Worm (Caenorhabditis elegans) whole organism, L3 larva: ENCODE results near the gene Y116F11A.6.
A peak's percentile ranks its signal among the peaks of the same experiment; 100 is the strongest.

ENCODE experiments used
- R02D3.7 ChIP-seq: fragments of 150-350 bp; optimal IDR thresholded peaks from 2 replicates; lab custom pipeline; 2014; ENCODE audit warnings: missing biosample characterization, missing genetic modification characterization
- ZK546.5 ChIP-seq: sonication (generic microtip); optimal IDR thresholded peaks from 2 replicates; lab custom pipeline; 2017; ENCODE audit warnings: missing biosample characterization, missing genetic modification characterization
- ama-1 ChIP-seq: fragments of 150-350 bp; optimal IDR thresholded peaks from 2 replicates; lab custom pipeline; 2018
- ceh-28 ChIP-seq: fragments of 150-350 bp; optimal IDR thresholded peaks from 2 replicates; lab custom pipeline; 2014; ENCODE audit warnings: missing biosample characterization, missing genetic modification reagents, missing genetic modification characterization
- ceh-9 ChIP-seq: sonication (generic microtip); optimal IDR thresholded peaks from 2 replicates; lab custom pipeline; 2018; ENCODE audit warnings: missing biosample characterization, missing genetic modification characterization
- daf-12 ChIP-seq: fragments of 150-350 bp; optimal IDR thresholded peaks from 2 replicates; lab custom pipeline; 2014; ENCODE audit warnings: missing biosample characterization, missing genetic modification reagents, missing genetic modification characterization
- elt-1 ChIP-seq: fragments of 150-350 bp; optimal IDR thresholded peaks from 2 replicates; lab custom pipeline; 2014; ENCODE audit warnings: missing biosample characterization, missing genetic modification characterization
- elt-2 ChIP-seq: sonication (generic microtip); optimal IDR thresholded peaks from 2 replicates; lab custom pipeline; 2016; ENCODE audit warnings: missing genetic modification reagents, mild to moderate bottlenecking, missing genetic modification characterization, missing compliant biosample characterization
- elt-3 ChIP-seq, 3 experiments: fragments of 150-350 bp in 1 of 3; sonication (generic microtip) in 2 of 3; optimal IDR thresholded peaks; 2 replicates in 2 of 3; 4 replicates in 1 of 3; lab custom pipeline; 2014 to 2017; ENCODE audit warnings: missing biosample characterization in 3 of 3, missing genetic modification characterization in 3 of 3
- fkh-10 ChIP-seq: sonication (generic microtip); optimal IDR thresholded peaks from 2 replicates; lab custom pipeline; 2017; ENCODE audit warnings: missing biosample characterization, missing genetic modification reagents, missing genetic modification characterization
- fos-1 ChIP-seq: fragments of 150-350 bp; optimal IDR thresholded peaks from 2 replicates; lab custom pipeline; 2014; ENCODE audit warnings: missing biosample characterization, missing genetic modification characterization
- hmg-11 ChIP-seq: sonication (generic microtip); optimal IDR thresholded peaks from 2 replicates; lab custom pipeline; 2016; ENCODE audit warnings: missing genetic modification characterization, missing compliant biosample characterization
- lin-15B ChIP-seq: fragments of 150-350 bp; optimal IDR thresholded peaks from 2 replicates; lab custom pipeline; 2014; ENCODE audit warnings: missing biosample characterization, missing genetic modification characterization
- nfya-1 ChIP-seq: sonication (generic microtip); optimal IDR thresholded peaks from 2 replicates; lab custom pipeline; 2017; ENCODE audit warnings: missing genetic modification characterization, mild to moderate bottlenecking, missing compliant biosample characterization, antibody characterized with exemption, moderate library complexity; ENCODE audit not compliant: insufficient read depth
- nhr-11 ChIP-seq: fragments of 150-350 bp; optimal IDR thresholded peaks from 2 replicates; lab custom pipeline; 2014; ENCODE audit warnings: missing biosample characterization, missing genetic modification characterization
- nhr-23 ChIP-seq: fragments of 150-350 bp; optimal IDR thresholded peaks from 2 replicates; lab custom pipeline; 2014; ENCODE audit warnings: missing biosample characterization, missing genetic modification reagents, missing genetic modification characterization
- nhr-237 ChIP-seq: fragments of 150-350 bp; optimal IDR thresholded peaks from 2 replicates; lab custom pipeline; 2014; ENCODE audit warnings: missing biosample characterization, missing genetic modification characterization
- nhr-25 ChIP-seq: sonication (generic microtip); optimal IDR thresholded peaks from 2 replicates; lab custom pipeline; 2017; ENCODE audit warnings: missing biosample characterization, missing genetic modification characterization
- nhr-28 ChIP-seq: fragments of 150-350 bp; optimal IDR thresholded peaks from 2 replicates; lab custom pipeline; 2014; ENCODE audit warnings: missing biosample characterization, missing genetic modification characterization
- nhr-43 ChIP-seq: sonication (generic microtip); optimal IDR thresholded peaks from 2 replicates; lab custom pipeline; 2016; ENCODE audit warnings: mild to moderate bottlenecking, missing genetic modification characterization, missing compliant biosample characterization; ENCODE audit not compliant: poor library complexity, severe bottlenecking
- nhr-67 ChIP-seq: fragments of 150-350 bp; optimal IDR thresholded peaks from 2 replicates; lab custom pipeline; 2014; ENCODE audit warnings: missing biosample characterization, missing genetic modification characterization
- nhr-76 ChIP-seq: fragments of 150-350 bp; sonication (generic microtip); optimal IDR thresholded peaks from 5 replicates; lab custom pipeline; 2014; ENCODE audit warnings: missing biosample characterization, missing genetic modification characterization
- nhr-77 ChIP-seq: fragments of 150-350 bp; optimal IDR thresholded peaks from 2 replicates; lab custom pipeline; 2014; ENCODE audit warnings: missing biosample characterization, missing genetic modification characterization
- pqm-1 ChIP-seq: fragments of 150-350 bp; optimal IDR thresholded peaks from 2 replicates; lab custom pipeline; 2017; ENCODE audit warnings: missing biosample characterization, missing genetic modification characterization, inconsistent platforms
- sea-2 ChIP-seq: fragments of 150-350 bp; sonication (generic microtip); optimal IDR thresholded peaks from 4 replicates; lab custom pipeline; 2014; ENCODE audit warnings: missing biosample characterization, missing genetic modification reagents, missing genetic modification characterization
- skn-1 ChIP-seq: fragments of 150-350 bp; optimal IDR thresholded peaks from 2 replicates; lab custom pipeline; 2014; ENCODE audit warnings: missing biosample characterization, missing genetic modification characterization
- tbx-2 ChIP-seq: sonication (generic microtip); optimal IDR thresholded peaks from 2 replicates; lab custom pipeline; 2016; ENCODE audit warnings: mild to moderate bottlenecking, missing genetic modification characterization, missing compliant biosample characterization
- unc-39 ChIP-seq: sonication (generic microtip); optimal IDR thresholded peaks from 4 replicates; lab custom pipeline; 2017; ENCODE audit warnings: missing biosample characterization, missing genetic modification characterization
- zag-1 ChIP-seq: fragments of 150-350 bp; optimal IDR thresholded peaks from 2 replicates; lab custom pipeline; 2014; ENCODE audit warnings: missing biosample characterization, missing genetic modification characterization
- ztf-11 ChIP-seq: fragments of 150-350 bp; optimal IDR thresholded peaks from 2 replicates; lab custom pipeline; 2014; ENCODE audit warnings: missing biosample characterization, missing genetic modification characterization
- ztf-4 ChIP-seq: fragments of 150-350 bp; optimal IDR thresholded peaks from 2 replicates; lab custom pipeline; 2014; ENCODE audit warnings: missing biosample characterization, missing genetic modification characterization

Y116F11A.6 gene

ce11 chrV:19719253-19719652 lies at the start of gene Y116F11A.6:
TSS of gene Y116F11A.6 (plus strand) at chrV:19719553.
- no peak for TF ChIP-seq unc-39 (tag; lab: Kevin White, UChicago)
- no peak for TF ChIP-seq sea-2 (GFP tag; lab: Kevin White, UChicago)
- TF ChIP-seq daf-12 (tag; lab: Kevin White, UChicago): no peak
- no peak for TF ChIP-seq ceh-9 (tag; lab: Kevin White, UChicago)
- TF ChIP-seq, all 47 proteins: peak for 0

- TF ChIP-seq elt-2 (tag; lab: Kevin White, UChicago) (no peak), zag-1 (tag; lab: Kevin White, UChicago) (no peak), lin-15B (no peak), nhr-43 (no peak), elt-1 (no peak), R02D3.7 (tag; lab: Kevin White, UChicago) (no peak), hmg-11 (tag; lab: Kevin White, UChicago) (no peak), ZK546.5 (tag; lab: Kevin White, UChicago) (no peak), ceh-9 (tag; lab: Kevin White, UChicago) (no peak)
These were observed 49.4 kb upstream of the Y116F11A.6 start, which contains the start of gene Y43F8C.11 for ce11 chrV:19669959-19670358. TSS of gene Y43F8C.11 (plus strand) at chrV:19670259.

- TF ChIP-seq sea-2 (GFP tag; lab: Kevin White, UChicago) (no peak), ceh-28 (tag; lab: Kevin White, UChicago) (no peak), nhr-28 (tag; lab: Kevin White, UChicago) (no peak), nfya-1 (tag; lab: Kevin White, UChicago) (no peak), nhr-11 (tag; lab: Kevin White, UChicago) (no peak), ztf-4 (tag; lab: Kevin White, UChicago) (no peak), nhr-77 (tag; lab: Kevin White, UChicago) (no peak), fkh-10 (GFP tag; lab: Kevin White, UChicago) (no peak), tbx-2 (no peak), nhr-25 (no peak), skn-1 (tag; lab: Kevin White, UChicago) (no peak), ama-1 (no peak), unc-39 (tag; lab: Kevin White, UChicago) (no peak), nhr-67 (tag; lab: Kevin White, UChicago) (no peak), nhr-237 (no peak), ztf-11 (no peak), elt-2 (tag; lab: Kevin White, UChicago) (no peak), ZK546.5 (tag; lab: Kevin White, UChicago) (no peak)
These were observed 48.5 kb upstream of the Y116F11A.6 start for ce11 chrV:19670866-19671265.

ce11 chrV:19671816-19672215 lies 47.5 kb upstream of the Y116F11A.6 start:
- TF ChIP-seq fos-1 (no peak), R02D3.7 (tag; lab: Kevin White, UChicago) (no peak), nhr-23 (tag; lab: Kevin White, UChicago) (no peak), elt-3 (tag; optimal IDR thresholded peaks at IDR 0.05; lab: Kevin White, UChicago) (no peak)

- TF ChIP-seq skn-1 (tag; lab: Kevin White, UChicago): peak; percentile 95
- TF ChIP-seq elt-2 (tag; lab: Kevin White, UChicago): peak; percentile 95
- no peak for TF ChIP-seq nhr-23 (tag; lab: Kevin White, UChicago)
- peak; percentile 55 for TF ChIP-seq pqm-1 (tag; lab: Kevin White, UChicago)
These were observed 47.0 kb upstream of the Y116F11A.6 start for ce11 chrV:19672357-19672756.

ce11 chrV:19673298-19673903 lies 46.0 kb upstream of the Y116F11A.6 start:
- no peak for TF ChIP-seq nhr-28 (tag; lab: Kevin White, UChicago)
- peak; percentile 63 for TF ChIP-seq elt-2 (tag; lab: Kevin White, UChicago)
- TF ChIP-seq nhr-76 (tag; lab: Kevin White, UChicago): no peak
